Worm (Caenorhabditis elegans) whole organism, L4/young adult: ENCODE results near the gene W04G3.10.

Source experiments
- W03F9.2 ChIP-seq: fragments of 150-350 bp; optimal IDR thresholded peaks from 2 replicates; lab custom pipeline; 2014; ENCODE audit warnings: missing biosample characterization, missing genetic modification characterization
- dao-5 ChIP-seq: sonication (generic microtip); optimal IDR thresholded peaks from 2 replicates; lab custom pipeline; 2016; ENCODE audit warnings: missing genotype, missing genetic modification characterization, moderate library complexity, missing compliant biosample characterization
- him-1 ChIP-seq: sonication (generic microtip); optimal IDR thresholded peaks from 2 replicates; lab custom pipeline; 2016; ENCODE audit warnings: missing genotype, missing genetic modification reagents, missing genetic modification characterization, missing compliant biosample characterization

- TF ChIP-seq him-1 (tag; lab: Kevin White, UChicago) (no peak), dao-5 (no peak), W03F9.2 (no peak)
Measured at ce11 chrX:11097343-11097742, 19.3 kb upstream of the W04G3.10 start.
